Fruit fly (Drosophila melanogaster): ENCODE data around the gene CG12945.

DNA sequence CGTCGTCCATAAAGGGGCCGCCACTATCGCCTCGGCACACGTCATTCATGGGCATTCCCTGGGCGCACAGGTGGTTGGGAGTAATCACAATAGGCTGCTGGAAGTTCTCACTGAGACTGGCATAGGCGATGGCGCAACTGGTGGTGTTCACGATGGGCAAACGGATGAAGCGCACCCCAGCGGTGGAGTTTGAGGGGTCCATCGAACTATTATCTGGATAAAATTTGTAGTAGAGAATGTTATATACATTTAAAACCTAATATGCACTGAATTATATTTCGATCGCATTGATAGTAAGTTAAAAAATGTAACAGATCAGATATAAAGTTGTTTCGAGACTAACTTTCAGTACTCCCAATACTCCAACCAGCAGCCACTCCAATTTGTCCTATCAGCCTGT is 47.8 kb downstream of the CG12945 start, which contains the start of gene CG31415:
- no peak for TF ChIP-seq CG8478 (optimal IDR thresholded peaks at IDR 0.05)
- TF ChIP-seq CTCF (optimal IDR thresholded peaks at IDR 0.05): no peak
